Worm (Caenorhabditis elegans): Measurements from ENCODE around the gene nhr-110.

nhr-110 gene

ce11 chrV:1572585-1572984, 51.7 kb downstream of the nhr-110 start:
- peak; percentile 66 for TF ChIP-seq nhr-2 (tag; optimal IDR thresholded peaks at IDR 0.05)
- TF ChIP-seq unc-62 (GFP tag; optimal IDR thresholded peaks at IDR 0.05) = peak; percentile 18
- no peak for TF ChIP-seq flh-1 (GFP tag; optimal IDR thresholded peaks at IDR 0.05)
- no peak for TF ChIP-seq bed-3 (GFP tag; optimal IDR thresholded peaks at IDR 0.05)
- TF ChIP-seq lin-13 (tag; optimal IDR thresholded peaks at IDR 0.05) = no peak
- TF ChIP-seq sem-2 (GFP tag; optimal IDR thresholded peaks at IDR 0.05) = no peak
- no peak for TF ChIP-seq mab-5 (tag; optimal IDR thresholded peaks at IDR 0.05)
- no peak for TF ChIP-seq M03D4.4 (tag; optimal IDR thresholded peaks at IDR 0.05)
- TF ChIP-seq ceh-43 (GFP tag; optimal IDR thresholded peaks at IDR 0.05) = no peak
- no peak for TF ChIP-seq pha-4 (tag; optimal IDR thresholded peaks at IDR 0.05)
- no peak for TF ChIP-seq nhr-76 (tag; optimal IDR thresholded peaks at IDR 0.05)
- peak; percentile 4 for TF ChIP-seq hlh-1 (tag; optimal IDR thresholded peaks at IDR 0.05)
- TF ChIP-seq lsy-2 (tag; optimal IDR thresholded peaks at IDR 0.05) = no peak
- no peak for TF ChIP-seq ceh-83 (GFP tag; optimal IDR thresholded peaks at IDR 0.05)
- no peak for TF ChIP-seq ces-1 (GFP tag; optimal IDR thresholded peaks at IDR 0.05)
- no peak for TF ChIP-seq elt-3 (tag; optimal IDR thresholded peaks at IDR 0.05)
- TF ChIP-seq tbx-8 (GFP tag; optimal IDR thresholded peaks at IDR 0.05) = no peak
- no peak for TF ChIP-seq ham-2 (GFP tag; optimal IDR thresholded peaks at IDR 0.05)
- no peak for TF ChIP-seq zip-8 (tag; optimal IDR thresholded peaks at IDR 0.05)
- TF ChIP-seq lin-32 (GFP tag; optimal IDR thresholded peaks at IDR 0.05) = peak; percentile 99
- no peak for TF ChIP-seq mls-2 (tag; optimal IDR thresholded peaks at IDR 0.05)
- peak; percentile 62 for TF ChIP-seq cnd-1 (tag; optimal IDR thresholded peaks at IDR 0.05)
- TF ChIP-seq nhr-28 (tag; optimal IDR thresholded peaks at IDR 0.05) = no peak
- TF ChIP-seq mep-1 (tag; optimal IDR thresholded peaks at IDR 0.05) = no peak
- no peak for TF ChIP-seq elt-1 (tag; optimal IDR thresholded peaks at IDR 0.05; ENCODE audit: borderline replicate concordance, insufficient read depth)
- no peak for TF ChIP-seq ceh-39 (tag; optimal IDR thresholded peaks at IDR 0.05)
- TF ChIP-seq unc-39 (tag; optimal IDR thresholded peaks at IDR 0.05) = no peak
- no peak for TF ChIP-seq blmp-1 (tag; optimal IDR thresholded peaks at IDR 0.05)
- no peak for TF ChIP-seq ztf-11 (tag; optimal IDR thresholded peaks at IDR 0.05)

Measured in whole organism, mixed stage, embryonic.